Worm (Caenorhabditis elegans) whole organism, L4 larva: ENCODE results near the gene tatn-1.

Experiments
- ama-1 ChIP-seq: fragments of 150-350 bp; optimal IDR thresholded peaks from 2 replicates; lab custom pipeline; 2014; ENCODE audit warnings: inconsistent platforms, mixed read lengths
- ceh-62 ChIP-seq: sonication (generic microtip); optimal IDR thresholded peaks from 2 replicates; lab custom pipeline; 2017; ENCODE audit warnings: missing biosample characterization, missing genetic modification characterization
- fkh-10 ChIP-seq: fragments of 150-350 bp; optimal IDR thresholded peaks from 2 replicates; lab custom pipeline; 2014; ENCODE audit warnings: missing biosample characterization, missing genetic modification reagents, missing genetic modification characterization
- lin-39 ChIP-seq: fragments of 150-350 bp; optimal IDR thresholded peaks from 2 replicates; lab custom pipeline; 2014; ENCODE audit warnings: missing biosample characterization, missing genetic modification reagents, missing genetic modification characterization
- mxl-3 ChIP-seq: fragments of 200-800 bp; sonication (Bioruptor generic); optimal IDR thresholded peaks from 2 replicates; lab custom pipeline; 2018; ENCODE audit warnings: mild to moderate bottlenecking, missing genetic modification characterization, missing compliant biosample characterization
- nhr-10 ChIP-seq: fragments of 150-350 bp; optimal IDR thresholded peaks from 2 replicates; lab custom pipeline; 2014; ENCODE audit warnings: missing biosample characterization, missing genetic modification characterization
- nhr-76 ChIP-seq: fragments of 150-350 bp; optimal IDR thresholded peaks from 2 replicates; lab custom pipeline; 2014; ENCODE audit warnings: missing biosample characterization, missing genetic modification characterization
- pha-4 ChIP-seq, 2 experiments: fragments of 150-350 bp in 1 of 2; fragments of 200-800 bp in 1 of 2; sonication (Bioruptor generic) in 1 of 2; IDR thresholded peaks in 1 of 2; optimal IDR thresholded peaks in 1 of 2; 2 replicates each; pipeline versions ENCODE4 v1.3.6 to Lab custom; 2014 to 2022; ENCODE audit warnings: missing genetic modification characterization in 2 of 2, missing genetic modification reagents in 2 of 2, missing biosample characterization in 1 of 2, missing compliant biosample characterization in 1 of 2
- zag-1 ChIP-seq: fragments of 150-350 bp; optimal IDR thresholded peaks from 2 replicates; lab custom pipeline; 2014; ENCODE audit warnings: missing biosample characterization, missing genetic modification characterization

DNA sequence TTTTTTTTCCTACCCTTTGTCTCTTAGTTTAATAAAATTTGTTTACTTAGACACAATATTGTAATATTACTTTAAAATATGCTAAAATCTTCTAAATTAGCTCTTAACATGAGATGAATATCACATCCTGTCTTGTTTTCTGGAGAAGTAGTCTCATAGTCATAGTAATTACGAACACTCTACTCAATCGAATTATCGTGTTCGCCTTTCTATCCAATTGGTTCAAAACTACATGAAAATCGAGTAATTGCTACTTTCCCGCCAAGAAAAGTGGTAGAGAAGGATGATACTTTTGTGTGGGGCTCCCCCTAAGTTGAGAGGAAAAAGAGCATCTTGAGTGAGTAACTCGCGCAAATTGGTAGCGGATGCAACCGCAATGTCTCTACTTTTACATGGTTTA lies 12.7 kb upstream of the tatn-1 start:
- no peak for TF ChIP-seq pha-4 (GFP tag; IDR thresholded peaks at IDR 0.05; lab: Robert Waterston, UW)
- no peak for TF ChIP-seq pha-4 (tag; optimal IDR thresholded peaks at IDR 0.05; lab: Kevin White, UChicago)
- TF ChIP-seq fkh-10 (GFP tag; lab: Kevin White, UChicago) = no peak
- TF ChIP-seq nhr-76 = no peak
- no peak for TF ChIP-seq ceh-62
- TF ChIP-seq ama-1 (lab: Kevin White, UChicago) = no peak
- no peak for TF ChIP-seq lin-39 (tag; lab: Kevin White, UChicago)
- no peak for TF ChIP-seq zag-1
- no peak for TF ChIP-seq mxl-3 (GFP tag; lab: Kevin White, UChicago)
- TF ChIP-seq nhr-10 = no peak
